Fruit fly (Drosophila melanogaster): ENCODE measurements around the gene Ret.

DNA sequence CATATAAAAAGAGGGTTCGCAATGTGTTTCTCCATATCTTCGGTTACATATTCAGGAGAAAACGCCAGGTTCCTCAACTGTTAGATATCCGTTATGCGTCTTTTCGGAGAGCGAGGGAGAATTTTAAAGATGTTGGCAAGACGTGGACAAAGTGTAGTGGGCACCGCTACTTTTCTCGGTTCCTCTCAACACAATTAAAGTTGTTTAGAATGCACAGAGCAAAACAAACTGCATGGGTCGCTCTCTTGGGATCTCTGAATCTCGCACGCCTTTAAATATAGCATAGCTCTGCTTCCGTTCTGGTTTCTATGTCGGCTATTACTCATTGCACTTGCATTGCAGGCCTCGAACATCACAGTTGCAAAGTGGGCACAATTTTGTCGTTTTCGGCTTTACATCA is 7.6 kb upstream of the Ret start, which contains the start of gene clumsy:
- no peak for TF ChIP-seq sv (GFP tag; optimal IDR thresholded peaks at IDR 0.05)
- no peak for TF ChIP-seq Dfd (GFP tag; optimal IDR thresholded peaks at IDR 0.05)
- TF ChIP-seq br (GFP tag; optimal IDR thresholded peaks at IDR 0.05), result no peak
- TF ChIP-seq woc (GFP tag; optimal IDR thresholded peaks at IDR 0.05), result no peak
- no peak for TF ChIP-seq foxo (GFP tag; optimal IDR thresholded peaks at IDR 0.05)
